Fruit fly (Drosophila melanogaster): ENCODE data around the gene CG1136.

Gene CG1136

dm6 chr3L:4108072-4108843, 61.9 kb downstream of the CG1136 start, which contains the start of gene Ack:
Gene Ack, plus strand, starts transcription at chr3L:4108186.
- no peak for TF ChIP-seq pad (GFP tag; optimal IDR thresholded peaks at IDR 0.05)
- peak; percentile 16 for TF ChIP-seq toe (GFP tag; optimal IDR thresholded peaks at IDR 0.05)
- no peak for TF ChIP-seq Crg-1 (GFP tag; optimal IDR thresholded peaks at IDR 0.05)
- no peak for TF ChIP-seq kay (GFP tag; ENCODE audit: borderline replicate concordance)
- TF ChIP-seq Clk (GFP tag; optimal IDR thresholded peaks at IDR 0.05) = peak; percentile 32
- no peak for TF ChIP-seq CG1620 (GFP tag; optimal IDR thresholded peaks at IDR 0.05)
- TF ChIP-seq CG12768 (GFP tag; optimal IDR thresholded peaks at IDR 0.05) = peak; percentile 45
- TF ChIP-seq CG5204 (GFP tag; optimal IDR thresholded peaks at IDR 0.05) = no peak
- TF ChIP-seq CG11617 (GFP tag; optimal IDR thresholded peaks at IDR 0.05) = peak; percentile 51
- peak; percentile 37 for TF ChIP-seq tj (GFP tag; optimal IDR thresholded peaks at IDR 0.05)
- peak; percentile 79 for TF ChIP-seq Mnt (GFP tag; optimal IDR thresholded peaks at IDR 0.05)
- TF ChIP-seq CG14711 (tag; optimal IDR thresholded peaks at IDR 0.05) = no peak
- peak; percentile 76 for TF ChIP-seq bab1 (GFP tag; optimal IDR thresholded peaks at IDR 0.05)
- TF ChIP-seq cic (GFP tag; optimal IDR thresholded peaks at IDR 0.05) = peak; percentile 58

DNA sequence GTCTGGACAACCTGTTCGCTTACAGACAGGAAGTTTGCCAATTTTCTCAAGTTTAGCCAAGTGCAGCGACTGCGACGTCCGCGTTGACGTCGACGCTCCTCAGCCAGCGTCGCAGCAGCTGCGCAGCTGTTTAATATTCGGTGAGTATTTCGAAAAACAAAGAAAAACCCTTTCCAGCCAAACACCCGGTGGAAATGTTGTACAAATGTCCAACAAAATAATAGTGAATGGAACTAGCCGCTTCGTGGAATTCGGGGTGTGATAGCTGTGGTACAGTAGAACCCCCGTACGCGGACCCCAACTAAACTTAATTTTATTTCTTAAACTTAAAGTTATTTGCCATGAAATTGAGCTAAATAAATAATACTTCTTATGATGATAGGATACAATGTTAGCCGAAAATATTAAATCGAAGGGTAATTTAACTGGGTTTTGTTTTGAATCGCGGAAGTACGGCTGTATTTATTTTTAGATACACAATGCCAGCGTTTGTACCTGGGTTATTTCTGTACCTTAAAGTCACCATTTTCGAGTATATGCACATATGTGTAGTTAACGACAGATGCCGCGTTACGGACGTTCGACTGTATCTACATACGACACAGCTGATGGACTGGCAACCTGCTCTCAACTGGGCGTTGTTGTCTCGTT, 62.6 kb downstream of the CG1136 start:
- TF ChIP-seq pad (GFP tag; optimal IDR thresholded peaks at IDR 0.05) (peak; percentile 21), Mnt (GFP tag; optimal IDR thresholded peaks at IDR 0.05) (no peak), CG1620 (GFP tag; optimal IDR thresholded peaks at IDR 0.05) (peak; percentile 28), ovo (GFP tag; optimal IDR thresholded peaks at IDR 0.05) (no peak), cic (GFP tag; optimal IDR thresholded peaks at IDR 0.05) (no peak), CG12768 (GFP tag; optimal IDR thresholded peaks at IDR 0.05) (peak; percentile 23), Hr96 (GFP tag; optimal IDR thresholded peaks at IDR 0.05) (no peak), toe (GFP tag; optimal IDR thresholded peaks at IDR 0.05) (no peak), CG7045 (GFP tag; optimal IDR thresholded peaks at IDR 0.05) (peak; percentile 38), Clk (GFP tag; optimal IDR thresholded peaks at IDR 0.05) (no peak), CG33017 (tag; optimal IDR thresholded peaks at IDR 0.05) (peak; percentile 33), CG7101 (tag; optimal IDR thresholded peaks at IDR 0.05) (peak; percentile 16), kay (GFP tag; ENCODE audit: borderline replicate concordance) (peak; percentile 42), CG14711 (tag; optimal IDR thresholded peaks at IDR 0.05) (peak; percentile 32), tj (GFP tag; optimal IDR thresholded peaks at IDR 0.05) (no peak), CG5204 (GFP tag; optimal IDR thresholded peaks at IDR 0.05) (no peak), cnc (optimal IDR thresholded peaks at IDR 0.05) (no peak), CG11617 (GFP tag; optimal IDR thresholded peaks at IDR 0.05) (peak; percentile 31), bab1 (GFP tag; optimal IDR thresholded peaks at IDR 0.05) (peak; percentile 68), Crg-1 (GFP tag; optimal IDR thresholded peaks at IDR 0.05) (peak; percentile 21)

Data from whole organism, adult.